Fruit fly (Drosophila melanogaster) whole organism, prepupa: ENCODE results near the gene Mabi.

ENCODE experiments used
- CG16779 ChIP-seq: fragments of 200-800 bp; sonication (Bioruptor generic); optimal IDR thresholded peaks from 3 replicates; lab custom pipeline; 2017; ENCODE audit warnings: missing biosample characterization, mild to moderate bottlenecking, missing genetic modification characterization
- CG3032 ChIP-seq: fragments of 200-800 bp; optimal IDR thresholded peaks from 2 replicates; lab custom pipeline; 2019; ENCODE audit warnings: missing biosample characterization, mild to moderate bottlenecking, missing genetic modification characterization, moderate library complexity
- CG8319 ChIP-seq: fragments of 200-800 bp; sonication (Bioruptor generic); optimal IDR thresholded peaks from 3 replicates; lab custom pipeline; 2016; ENCODE audit warnings: missing biosample characterization, missing genetic modification characterization
- Eip78C ChIP-seq: fragments of 200-800 bp; sonication (Bioruptor generic); peaks from one replicate; lab custom pipeline; 2016; ENCODE audit warnings: missing biosample characterization, missing genetic modification characterization
- OdsH ChIP-seq: fragments of 200-800 bp; sonication (Bioruptor generic); optimal IDR thresholded peaks from 3 replicates; lab custom pipeline; 2016; ENCODE audit warnings: missing biosample characterization, missing genetic modification characterization
- pdm3 ChIP-seq: fragments of 200-800 bp; sonication (Bioruptor generic); optimal IDR thresholded peaks from 3 replicates; lab custom pipeline; 2016; ENCODE audit warnings: missing biosample characterization, missing genetic modification characterization
- salr ChIP-seq, 2 experiments: fragments of 200-800 bp; sonication (Bioruptor generic); optimal IDR thresholded peaks; 3 replicates each; lab custom pipeline; 2016 to 2018; ENCODE audit warnings: missing biosample characterization in 2 of 2, missing genetic modification characterization in 2 of 2, mild to moderate bottlenecking in 1 of 2
- topi ChIP-seq: fragments of 200-800 bp; sonication (Bioruptor generic); optimal IDR thresholded peaks from 3 replicates; lab custom pipeline; 2016; ENCODE audit warnings: missing biosample characterization, missing genetic modification characterization

- TF ChIP-seq CG3032 (tag; lab: Kevin White, UChicago), result no peak
- TF ChIP-seq CG16779 (tag; lab: Kevin White, UChicago), result no peak
- no peak for TF ChIP-seq salr (GFP tag; optimal IDR thresholded peaks at IDR 0.05; lab: Kevin White, UChicago)
- no peak for TF ChIP-seq topi (GFP tag; lab: Kevin White, UChicago)
- no peak for TF ChIP-seq CG8319
- no peak for TF ChIP-seq OdsH (GFP tag; lab: Kevin White, UChicago)
- TF ChIP-seq pdm3, result no peak
- no peak for TF ChIP-seq Eip78C (GFP tag; lab: Kevin White, UChicago)
These were observed 38.6 kb downstream of the Mabi start for dm6 chr2L:13195822-13196221.
